Worm (Caenorhabditis elegans): Measurements from ENCODE around the gene str-209.

DNA sequence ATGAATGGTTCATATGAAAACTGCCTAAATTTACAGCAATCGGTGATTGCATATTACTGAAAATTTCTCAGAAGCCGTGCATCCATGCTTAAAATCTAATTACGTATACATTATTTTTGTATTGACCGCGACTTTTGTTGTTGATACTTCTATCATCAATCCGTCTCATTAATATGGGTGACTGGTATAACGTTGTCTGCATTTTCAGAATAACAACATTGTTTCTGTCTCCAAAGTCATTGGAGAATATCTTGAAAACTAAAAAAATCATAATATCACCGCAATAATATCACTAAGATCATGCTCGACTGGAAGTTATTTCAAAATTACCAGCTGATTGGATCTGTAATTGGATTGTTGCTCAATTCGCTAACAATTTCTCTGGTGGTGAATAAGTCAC, 2.7 kb downstream of the str-209 start, which contains the start of gene str-207:
- TF ChIP-seq nhr-11 (tag; optimal IDR thresholded peaks at IDR 0.05) (no peak), unc-62 (GFP tag; optimal IDR thresholded peaks at IDR 0.05) (no peak), nhr-12 (tag; optimal IDR thresholded peaks at IDR 0.05) (no peak), lin-39 (tag; optimal IDR thresholded peaks at IDR 0.05) (no peak), peb-1 (tag; optimal IDR thresholded peaks at IDR 0.05) (no peak), nhr-237 (tag; optimal IDR thresholded peaks at IDR 0.05) (no peak), lin-13 (GFP tag; optimal IDR thresholded peaks at IDR 0.05) (no peak), nhr-77 (tag; optimal IDR thresholded peaks at IDR 0.05) (no peak), nhr-23 (tag; optimal IDR thresholded peaks at IDR 0.05) (no peak)
